Fruit fly (Drosophila melanogaster) S2 (cell line): ENCODE measurements around the gene scpr-A.

ENCODE experiments used
- CG8478 ChIP-seq: fragments of >200 bp; optimal IDR thresholded peaks from 2 replicates; lab custom pipeline; 2018
- CTCF ChIP-seq, 2 experiments: fragments of >200 bp; optimal IDR thresholded peaks; 2 replicates each; lab custom pipeline; 2018

dm6 chr3R:11221437-11222230 lies 19.3 kb upstream of the scpr-A start, which contains the start of the genes CG6693 and RpL3:
- TF ChIP-seq CTCF (optimal IDR thresholded peaks at IDR 0.05; lab: Kevin White, UChicago) (peak; percentile 63 to 66), CG8478 (lab: Kevin White, UChicago) (no peak)
